Worm (Caenorhabditis elegans) whole organism, L2 larva: ENCODE results near the gene Y56A3A.7.

Experiments
- C34F6.9 ChIP-seq: fragments of 150-350 bp; optimal IDR thresholded peaks from 2 replicates; lab custom pipeline; 2014; ENCODE audit warnings: missing biosample characterization, missing genetic modification characterization
- F13H6.1 ChIP-seq: sonication (generic microtip); optimal IDR thresholded peaks from 2 replicates; lab custom pipeline; 2016; ENCODE audit warnings: missing genetic modification characterization, missing compliant biosample characterization
- R02D3.7 ChIP-seq: fragments of 150-350 bp; optimal IDR thresholded peaks from 2 replicates; lab custom pipeline; 2014; ENCODE audit warnings: missing biosample characterization, missing genetic modification characterization
- Y55F3AM.14 ChIP-seq: fragments of 200-800 bp; sonication (Bioruptor generic); optimal IDR thresholded peaks from 2 replicates; lab custom pipeline; 2018; ENCODE audit warnings: mild to moderate bottlenecking, missing genetic modification characterization, missing compliant biosample characterization
- ZK546.5 ChIP-seq: sonication (generic microtip); optimal IDR thresholded peaks from 2 replicates; lab custom pipeline; 2017; ENCODE audit warnings: missing biosample characterization, missing genetic modification characterization
- aly-2 ChIP-seq: fragments of 150-350 bp; optimal IDR thresholded peaks from 2 replicates; lab custom pipeline; 2014; ENCODE audit warnings: missing biosample characterization, missing genetic modification characterization
- ama-1 ChIP-seq: fragments of 150-350 bp; optimal IDR thresholded peaks from 2 replicates; lab custom pipeline; 2018; ENCODE audit warnings: inconsistent platforms
- blmp-1 ChIP-seq: sonication (generic microtip); optimal IDR thresholded peaks from 2 replicates; lab custom pipeline; 2017; ENCODE audit warnings: missing genetic modification characterization, mild to moderate bottlenecking, missing compliant biosample characterization, antibody characterized with exemption, moderate library complexity; ENCODE audit not compliant: insufficient read depth
- ceh-16 ChIP-seq: fragments of 150-350 bp; optimal IDR thresholded peaks from 2 replicates; lab custom pipeline; 2014; ENCODE audit warnings: missing biosample characterization, missing genetic modification characterization
- ceh-82 ChIP-seq: fragments of 150-350 bp; optimal IDR thresholded peaks from 2 replicates; lab custom pipeline; 2014; ENCODE audit warnings: missing biosample characterization, missing genetic modification characterization
- crh-2 ChIP-seq: sonication (generic microtip); optimal IDR thresholded peaks from 2 replicates; lab custom pipeline; 2017; ENCODE audit warnings: missing biosample characterization, missing genetic modification characterization
- dmd-4 ChIP-seq: sonication (generic microtip); optimal IDR thresholded peaks from 2 replicates; lab custom pipeline; 2017; ENCODE audit warnings: missing biosample characterization, missing genetic modification characterization
- elt-1 ChIP-seq: fragments of 150-350 bp; optimal IDR thresholded peaks from 2 replicates; lab custom pipeline; 2014; ENCODE audit warnings: missing biosample characterization, missing genetic modification characterization
- fos-1 ChIP-seq: fragments of 150-350 bp; optimal IDR thresholded peaks from 2 replicates; lab custom pipeline; 2014; ENCODE audit warnings: missing biosample characterization, missing genetic modification characterization
- gmeb-1 ChIP-seq: fragments of 150-350 bp; optimal IDR thresholded peaks from 2 replicates; lab custom pipeline; 2014; ENCODE audit warnings: missing biosample characterization, missing genetic modification characterization
- lin-11 ChIP-seq: fragments of 150-350 bp; sonication (generic microtip); optimal IDR thresholded peaks from 2 replicates; lab custom pipeline; 2014; ENCODE audit warnings: missing biosample characterization, missing genetic modification characterization, inconsistent platforms, mixed read lengths
- lin-13 ChIP-seq: fragments of 150-350 bp; optimal IDR thresholded peaks from 2 replicates; lab custom pipeline; 2014; ENCODE audit warnings: missing biosample characterization, missing genetic modification reagents, missing genetic modification characterization
- lsy-2 ChIP-seq, 2 experiments: fragments of 150-350 bp in 1 of 2; sonication (generic microtip) in 1 of 2; optimal IDR thresholded peaks; 2 replicates each; lab custom pipeline; 2014 to 2017; ENCODE audit warnings: missing biosample characterization in 2 of 2, missing genetic modification characterization in 2 of 2
- mab-5 ChIP-seq: fragments of 150-350 bp; optimal IDR thresholded peaks from 2 replicates; lab custom pipeline; 2014; ENCODE audit warnings: missing biosample characterization, missing genetic modification characterization
- mbf-1 ChIP-seq: sonication (generic microtip); optimal IDR thresholded peaks from 2 replicates; lab custom pipeline; 2017; ENCODE audit warnings: missing biosample characterization, missing genetic modification characterization
- mdl-1 ChIP-seq, 2 experiments: fragments of 150-350 bp in 1 of 2; sonication (generic microtip) in 1 of 2; optimal IDR thresholded peaks; 2 replicates each; lab custom pipeline; 2017; ENCODE audit warnings: missing biosample characterization in 2 of 2, missing genetic modification characterization in 2 of 2
- nhr-10 ChIP-seq: sonication (generic microtip); optimal IDR thresholded peaks from 2 replicates; lab custom pipeline; 2017; ENCODE audit warnings: missing biosample characterization, missing genetic modification characterization
- nhr-129 ChIP-seq: fragments of 150-350 bp; optimal IDR thresholded peaks from 2 replicates; lab custom pipeline; 2014; ENCODE audit warnings: missing biosample characterization, missing genetic modification characterization
- nhr-21 ChIP-seq: fragments of 150-350 bp; optimal IDR thresholded peaks from 2 replicates; lab custom pipeline; 2014; ENCODE audit warnings: missing biosample characterization, missing genetic modification characterization
- nhr-23 ChIP-seq: fragments of 150-350 bp; optimal IDR thresholded peaks from 2 replicates; lab custom pipeline; 2014; ENCODE audit warnings: missing biosample characterization, missing genetic modification reagents, missing genetic modification characterization
- nhr-237 ChIP-seq: fragments of 150-350 bp; optimal IDR thresholded peaks from 2 replicates; lab custom pipeline; 2014; ENCODE audit warnings: missing biosample characterization, missing genetic modification characterization
- nhr-25 ChIP-seq: fragments of 150-350 bp; sonication (generic microtip); optimal IDR thresholded peaks from 3 replicates; lab custom pipeline; 2014; ENCODE audit warnings: missing biosample characterization, missing genetic modification characterization
- nhr-6 ChIP-seq: fragments of 150-350 bp; optimal IDR thresholded peaks from 2 replicates; lab custom pipeline; 2014; ENCODE audit warnings: missing biosample characterization, missing genetic modification characterization
- nhr-77 ChIP-seq: fragments of 150-350 bp; optimal IDR thresholded peaks from 2 replicates; lab custom pipeline; 2014; ENCODE audit warnings: missing biosample characterization, missing genetic modification characterization
- peb-1 ChIP-seq: fragments of 150-350 bp; optimal IDR thresholded peaks from 2 replicates; lab custom pipeline; 2014; ENCODE audit warnings: missing biosample characterization, missing genetic modification characterization
- sem-4 ChIP-seq: fragments of 150-350 bp; optimal IDR thresholded peaks from 2 replicates; lab custom pipeline; 2014; ENCODE audit warnings: missing biosample characterization, missing genetic modification reagents, missing genetic modification characterization
- skn-1 ChIP-seq: sonication (generic microtip); optimal IDR thresholded peaks from 2 replicates; lab custom pipeline; 2017; ENCODE audit warnings: missing biosample characterization, missing genetic modification characterization
- sma-3 ChIP-seq: sonication (generic microtip); optimal IDR thresholded peaks from 2 replicates; lab custom pipeline; 2016; ENCODE audit warnings: missing genetic modification reagents, missing genetic modification characterization, missing compliant biosample characterization
- sma-9 ChIP-seq, 2 experiments: fragments of 150-350 bp in 1 of 2; sonication (generic microtip) in 1 of 2; optimal IDR thresholded peaks; 2 replicates each; lab custom pipeline; 2014 to 2016; ENCODE audit warnings: missing genetic modification characterization in 2 of 2, mild to moderate bottlenecking in 1 of 2, missing biosample characterization in 1 of 2, missing compliant biosample characterization in 1 of 2, missing genetic modification reagents in 1 of 2, moderate library complexity in 1 of 2
- snpc-4 ChIP-seq: fragments of 150-350 bp; optimal IDR thresholded peaks from 2 replicates; lab custom pipeline; 2014; ENCODE audit warnings: missing biosample characterization, missing genetic modification characterization
- unc-39 ChIP-seq: fragments of 150-350 bp; optimal IDR thresholded peaks from 2 replicates; lab custom pipeline; 2014; ENCODE audit warnings: missing biosample characterization, missing genetic modification characterization
- unc-55 ChIP-seq: fragments of 150-350 bp; sonication (generic microtip); optimal IDR thresholded peaks from 3 replicates; lab custom pipeline; 2014; ENCODE audit warnings: missing biosample characterization, missing genetic modification reagents, missing genetic modification characterization
- zag-1 ChIP-seq: fragments of 150-350 bp; optimal IDR thresholded peaks from 2 replicates; lab custom pipeline; 2014; ENCODE audit warnings: missing biosample characterization, missing genetic modification characterization
- ztf-1 ChIP-seq: fragments of 200-800 bp; sonication (Bioruptor generic); conservative IDR thresholded peaks from 2 replicates; pipeline ENCODE4 v1.3.6; 2022; ENCODE audit warnings: missing genetic modification characterization, missing compliant biosample characterization
- ztf-11 ChIP-seq: sonication (generic microtip); optimal IDR thresholded peaks from 2 replicates; lab custom pipeline; 2017; ENCODE audit warnings: missing biosample characterization, missing genetic modification characterization
- ztf-4 ChIP-seq: fragments of 150-350 bp; optimal IDR thresholded peaks from 2 replicates; lab custom pipeline; 2014; ENCODE audit warnings: missing biosample characterization, missing genetic modification characterization

Gene Y56A3A.7

ce11 chrIII:11935032-11935947, 11.5 kb downstream of the Y56A3A.7 start:
- TF ChIP-seq sem-4, result peak; percentile 30
- peak in 1 of 2 experiments; percentile 9 for TF ChIP-seq lsy-2 (tag; optimal IDR thresholded peaks at IDR 0.05; lab: Kevin White, UChicago)
- peak; percentile 31 for TF ChIP-seq sma-9 (GFP tag; optimal IDR thresholded peaks at IDR 0.05; lab: Kevin White, UChicago)
- no peak for TF ChIP-seq sma-9 (tag; optimal IDR thresholded peaks at IDR 0.05; lab: Kevin White, UChicago)
- no peak for TF ChIP-seq unc-39 (tag; lab: Kevin White, UChicago)
- no peak for TF ChIP-seq nhr-77 (tag; lab: Kevin White, UChicago)
- peak in 1 of 2 experiments; percentile 2 for TF ChIP-seq mdl-1 (tag; optimal IDR thresholded peaks at IDR 0.05; lab: Kevin White, UChicago)
- peak; percentile 14 for TF ChIP-seq C34F6.9 (tag; lab: Kevin White, UChicago)
- no peak for TF ChIP-seq lin-11 (tag; lab: Kevin White, UChicago)
- no peak for TF ChIP-seq crh-2 (tag; lab: Kevin White, UChicago)
- no peak for TF ChIP-seq nhr-23 (tag; lab: Kevin White, UChicago)
- no peak for TF ChIP-seq skn-1 (tag; lab: Kevin White, UChicago)
- no peak for TF ChIP-seq peb-1
- TF ChIP-seq zag-1 (tag; lab: Kevin White, UChicago), result no peak
- TF ChIP-seq snpc-4 (tag; lab: Kevin White, UChicago), result no peak
- no peak for TF ChIP-seq ztf-4
- no peak for TF ChIP-seq ZK546.5 (tag; lab: Kevin White, UChicago)
- no peak for TF ChIP-seq nhr-10 (tag; lab: Kevin White, UChicago)
- peak; percentile 8 for TF ChIP-seq nhr-21 (tag; lab: Kevin White, UChicago)
- TF ChIP-seq lin-13, result no peak
- TF ChIP-seq mbf-1 (tag; lab: Kevin White, UChicago), result no peak
- no peak for TF ChIP-seq mab-5
- TF ChIP-seq blmp-1 (tag; lab: Kevin White, UChicago), result no peak
- TF ChIP-seq unc-55 (GFP tag; lab: Kevin White, UChicago), result no peak
- TF ChIP-seq aly-2 (tag; lab: Kevin White, UChicago), result no peak
- TF ChIP-seq dmd-4 (tag; lab: Kevin White, UChicago), result no peak
- TF ChIP-seq R02D3.7 (tag; lab: Kevin White, UChicago), result no peak
- no peak for TF ChIP-seq gmeb-1 (tag; lab: Kevin White, UChicago)
- TF ChIP-seq nhr-25, result no peak
- no peak for TF ChIP-seq nhr-6 (tag; lab: Kevin White, UChicago)
- TF ChIP-seq nhr-129 (tag; lab: Kevin White, UChicago), result no peak
- TF ChIP-seq Y55F3AM.14 (GFP tag; lab: Kevin White, UChicago), result peak; percentile 10
- TF ChIP-seq ceh-16 (tag; lab: Kevin White, UChicago), result no peak
- peak; percentile 7 for TF ChIP-seq F13H6.1 (tag; lab: Kevin White, UChicago)
- no peak for TF ChIP-seq fos-1 (tag; lab: Kevin White, UChicago)
- TF ChIP-seq ztf-1 (GFP tag; lab: Robert Waterston, UW), result no peak
- no peak for TF ChIP-seq ceh-82
- no peak for TF ChIP-seq ztf-11 (tag; lab: Kevin White, UChicago)
- TF ChIP-seq ama-1, result no peak
- no peak for TF ChIP-seq nhr-237 (tag; lab: Kevin White, UChicago)

DNA sequence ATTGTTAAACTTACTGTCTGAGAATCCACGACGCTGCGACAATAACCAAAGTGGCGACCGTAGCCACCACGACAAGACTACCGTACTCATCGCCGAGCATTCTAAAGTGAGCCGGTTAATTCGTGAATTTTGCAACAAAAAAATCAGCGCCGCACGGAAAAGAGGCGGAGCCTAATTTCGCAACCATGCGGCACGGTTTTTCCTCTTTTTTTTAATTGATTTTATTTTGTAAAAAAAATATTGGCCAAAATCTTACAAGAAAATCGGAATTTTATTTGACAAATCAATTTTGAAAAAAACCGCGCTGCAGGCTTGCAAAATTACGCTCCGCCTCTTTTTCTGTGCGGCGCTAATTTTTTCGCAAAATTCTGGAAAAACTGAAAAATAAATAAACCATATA, 13.3 kb downstream of the Y56A3A.7 start, which contains the start of gene dolk-1:
Gene dolk-1, minus strand, starts transcription at position 101 of the 400 bp plus-strand sequence.
- TF ChIP-seq peb-1, result no peak
- no peak for TF ChIP-seq elt-1 (tag; lab: Kevin White, UChicago)
- no peak for TF ChIP-seq mbf-1 (tag; lab: Kevin White, UChicago)
- no peak for TF ChIP-seq C34F6.9 (tag; lab: Kevin White, UChicago)
- TF ChIP-seq zag-1 (tag; lab: Kevin White, UChicago), result no peak
- no peak for TF ChIP-seq skn-1 (tag; lab: Kevin White, UChicago)
- no peak for TF ChIP-seq fos-1 (tag; lab: Kevin White, UChicago)
- no peak for TF ChIP-seq nhr-6 (tag; lab: Kevin White, UChicago)
- TF ChIP-seq nhr-237 (tag; lab: Kevin White, UChicago), result no peak
- TF ChIP-seq nhr-25, result no peak
- no peak for TF ChIP-seq sma-9 (GFP tag; optimal IDR thresholded peaks at IDR 0.05; lab: Kevin White, UChicago)
- no peak for TF ChIP-seq sma-9 (tag; optimal IDR thresholded peaks at IDR 0.05; lab: Kevin White, UChicago)
- TF ChIP-seq sma-3 (GFP tag; lab: Kevin White, UChicago), result no peak
- no peak for TF ChIP-seq nhr-23 (tag; lab: Kevin White, UChicago)
- TF ChIP-seq mab-5, result no peak
- TF ChIP-seq nhr-21 (tag; lab: Kevin White, UChicago), result no peak
- TF ChIP-seq lin-13, result no peak
- TF ChIP-seq ztf-11 (tag; lab: Kevin White, UChicago), result no peak
- TF ChIP-seq nhr-77 (tag; lab: Kevin White, UChicago), result no peak
- TF ChIP-seq lsy-2 (tag; optimal IDR thresholded peaks at IDR 0.05; lab: Kevin White, UChicago), result no peak
- no peak for TF ChIP-seq lin-11 (tag; lab: Kevin White, UChicago)
